Fruit fly (Drosophila melanogaster): ENCODE measurements around the gene gzl.

The gzl gene

dm6 chr3R:6401522-6401844, 18.8 kb downstream of the gzl start:
- TF ChIP-seq Dll (optimal IDR thresholded peaks at IDR 0.05) (no peak), pan (optimal IDR thresholded peaks at IDR 0.05) (no peak), psq (optimal IDR thresholded peaks at IDR 0.05) (no peak), CG8478 (optimal IDR thresholded peaks at IDR 0.05) (no peak), EcR (GFP tag; optimal IDR thresholded peaks at IDR 0.05) (no peak)

- no peak for TF ChIP-seq EcR (GFP tag; optimal IDR thresholded peaks at IDR 0.05)
- TF ChIP-seq pan (optimal IDR thresholded peaks at IDR 0.05) = no peak
- no peak for TF ChIP-seq usp (GFP tag; optimal IDR thresholded peaks at IDR 0.05)
- no peak for TF ChIP-seq Dll (optimal IDR thresholded peaks at IDR 0.05)
- no peak for TF ChIP-seq psq (optimal IDR thresholded peaks at IDR 0.05)
- no peak for TF ChIP-seq CG8478 (optimal IDR thresholded peaks at IDR 0.05)
These were observed 19.9 kb downstream of the gzl start for dm6 chr3R:6402522-6403171.

- TF ChIP-seq Dll (optimal IDR thresholded peaks at IDR 0.05) = no peak
- no peak for TF ChIP-seq pan (optimal IDR thresholded peaks at IDR 0.05)
- TF ChIP-seq CG8478 (optimal IDR thresholded peaks at IDR 0.05) = no peak
- no peak for TF ChIP-seq psq (optimal IDR thresholded peaks at IDR 0.05)
- no peak for TF ChIP-seq usp (GFP tag; optimal IDR thresholded peaks at IDR 0.05)
- TF ChIP-seq EcR (GFP tag; optimal IDR thresholded peaks at IDR 0.05) = no peak
These were observed 21.0 kb downstream of the gzl start for dm6 chr3R:6403674-6404073.

- TF ChIP-seq psq (optimal IDR thresholded peaks at IDR 0.05) (no peak), usp (GFP tag; optimal IDR thresholded peaks at IDR 0.05) (no peak), EcR (GFP tag; optimal IDR thresholded peaks at IDR 0.05) (no peak), pan (optimal IDR thresholded peaks at IDR 0.05) (no peak), Dll (optimal IDR thresholded peaks at IDR 0.05) (no peak), CG8478 (optimal IDR thresholded peaks at IDR 0.05) (no peak)
These were observed 21.5 kb downstream of the gzl start for dm6 chr3R:6404174-6404573.

dm6 chr3R:6405239-6405638, 22.5 kb downstream of the gzl start:
- no peak for TF ChIP-seq EcR (GFP tag; optimal IDR thresholded peaks at IDR 0.05)
- no peak for TF ChIP-seq pan (optimal IDR thresholded peaks at IDR 0.05)
- no peak for TF ChIP-seq Dll (optimal IDR thresholded peaks at IDR 0.05)
- no peak for TF ChIP-seq CG8478 (optimal IDR thresholded peaks at IDR 0.05)
- TF ChIP-seq psq (optimal IDR thresholded peaks at IDR 0.05) = no peak
- TF ChIP-seq usp (GFP tag; optimal IDR thresholded peaks at IDR 0.05) = no peak

dm6 chr3R:6405674-6406565, 23.2 kb downstream of the gzl start, which contains the start of gene Dmtn:
TSS of gene Dmtn (minus strand) at chr3R:6405895.
- TF ChIP-seq Dll (optimal IDR thresholded peaks at IDR 0.05) = no peak
- no peak for TF ChIP-seq psq (optimal IDR thresholded peaks at IDR 0.05)
- no peak for TF ChIP-seq CG8478 (optimal IDR thresholded peaks at IDR 0.05)
- TF ChIP-seq pan (optimal IDR thresholded peaks at IDR 0.05) = no peak
- TF ChIP-seq usp (GFP tag; optimal IDR thresholded peaks at IDR 0.05) = no peak
- TF ChIP-seq EcR (GFP tag; optimal IDR thresholded peaks at IDR 0.05) = no peak

- no peak for TF ChIP-seq pan (optimal IDR thresholded peaks at IDR 0.05)
- peak; percentile 21 for TF ChIP-seq psq (optimal IDR thresholded peaks at IDR 0.05)
These were observed 23.9 kb downstream of the gzl start, which contains the start of gene gpp for dm6 chr3R:6406566-6407098. TSS of gene gpp (plus strand) at chr3R:6406855.

- no peak for TF ChIP-seq Dll (optimal IDR thresholded peaks at IDR 0.05)
- TF ChIP-seq psq (optimal IDR thresholded peaks at IDR 0.05) = no peak
- TF ChIP-seq pan (optimal IDR thresholded peaks at IDR 0.05) = no peak
- TF ChIP-seq EcR (GFP tag; optimal IDR thresholded peaks at IDR 0.05) = no peak
- no peak for TF ChIP-seq CG8478 (optimal IDR thresholded peaks at IDR 0.05)
- no peak for TF ChIP-seq usp (GFP tag; optimal IDR thresholded peaks at IDR 0.05)
These were observed 24.8 kb downstream of the gzl start for dm6 chr3R:6407544-6407943.

- TF ChIP-seq EcR (GFP tag; optimal IDR thresholded peaks at IDR 0.05) (no peak), psq (optimal IDR thresholded peaks at IDR 0.05) (no peak), Dll (optimal IDR thresholded peaks at IDR 0.05) (no peak), usp (GFP tag; optimal IDR thresholded peaks at IDR 0.05) (no peak), CG8478 (optimal IDR thresholded peaks at IDR 0.05) (no peak), pan (optimal IDR thresholded peaks at IDR 0.05) (no peak)
These were observed 25.8 kb downstream of the gzl start for dm6 chr3R:6408467-6408866.

- TF ChIP-seq CG8478 (optimal IDR thresholded peaks at IDR 0.05) (no peak), EcR (GFP tag; optimal IDR thresholded peaks at IDR 0.05) (peak in 1 of 2 experiments; percentile 62)
These were observed 26.4 kb downstream of the gzl start for dm6 chr3R:6409153-6409571.

dm6 chr3R:6410412-6411225, 27.9 kb downstream of the gzl start:
- TF ChIP-seq psq (optimal IDR thresholded peaks at IDR 0.05) (no peak), EcR (GFP tag; optimal IDR thresholded peaks at IDR 0.05) (peak in 1 of 2 experiments; percentile 81)
